Fruit fly (Drosophila melanogaster): Measurements from ENCODE around the gene CG42635.

CG42635 gene

dm6 chr2L:18007635-18008034 is at the start of gene CG42635, which contains the start of gene CG42634:
Gene CG42635 (plus strand): TSS chr2L:18007935.
Gene CG42634 (plus strand): TSS chr2L:18007935.
- no peak for TF ChIP-seq noc (tag; optimal IDR thresholded peaks at IDR 0.05)

- TF ChIP-seq noc (tag; optimal IDR thresholded peaks at IDR 0.05), result no peak
Observed at dm6 chr2L:17958306-17958705, 49.4 kb upstream of the CG42635 start.

dm6 chr2L:17960214-17960613 is 47.5 kb upstream of the CG42635 start:
- TF ChIP-seq noc (tag; optimal IDR thresholded peaks at IDR 0.05), result no peak

dm6 chr2L:17963071-17963567 is 44.6 kb upstream of the CG42635 start, which contains the start of gene CG5674:
Gene CG5674 (plus strand): TSS chr2L:17963379.
- no peak for TF ChIP-seq noc (tag; optimal IDR thresholded peaks at IDR 0.05)

- no peak for TF ChIP-seq noc (tag; optimal IDR thresholded peaks at IDR 0.05)
Observed at dm6 chr2L:17963710-17964109, 44.0 kb upstream of the CG42635 start.

DNA sequence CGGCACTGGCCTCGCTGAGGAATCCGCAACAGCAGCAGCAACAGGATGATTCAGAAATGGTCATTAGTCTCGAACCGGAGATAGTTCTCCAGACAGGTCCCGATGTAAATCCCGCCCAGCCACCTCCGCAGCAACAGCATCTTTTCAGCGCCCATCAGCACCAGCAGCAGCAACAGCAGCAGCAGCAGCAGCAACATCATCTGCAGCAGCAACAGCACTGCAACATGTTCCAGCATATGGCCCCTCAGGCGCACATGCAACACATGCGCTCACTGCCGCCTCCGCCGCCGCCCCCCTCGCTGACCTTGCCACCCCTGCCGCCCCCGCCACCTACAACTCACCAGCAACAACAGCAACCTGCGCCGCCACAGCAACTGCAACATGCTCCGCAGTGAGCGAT is 34.7 kb upstream of the CG42635 start:
- TF ChIP-seq noc (tag; optimal IDR thresholded peaks at IDR 0.05), result no peak

DNA sequence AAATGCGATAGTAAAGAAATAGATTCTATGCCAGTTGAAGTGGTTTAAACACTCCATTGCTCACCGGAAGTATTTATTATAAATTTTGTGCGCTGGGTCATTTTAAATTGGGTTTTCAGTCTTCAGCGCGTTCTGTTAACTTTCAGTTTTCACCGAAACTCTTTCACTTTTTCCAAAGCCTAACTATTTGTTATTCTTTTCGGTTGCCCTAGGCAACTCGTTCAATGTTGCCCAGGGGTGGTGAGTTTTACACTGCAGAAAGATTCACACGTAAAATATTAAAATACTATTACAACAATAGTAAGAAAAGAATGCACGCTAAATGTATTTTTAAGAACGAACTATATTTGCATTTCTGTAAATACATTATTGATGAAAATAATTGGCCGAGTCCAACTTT is 25.4 kb upstream of the CG42635 start, which contains the start of gene btv:
Gene btv, minus strand, starts transcription at position 101 of the 400 bp plus-strand sequence.
- no peak for TF ChIP-seq noc (tag; optimal IDR thresholded peaks at IDR 0.05)

DNA sequence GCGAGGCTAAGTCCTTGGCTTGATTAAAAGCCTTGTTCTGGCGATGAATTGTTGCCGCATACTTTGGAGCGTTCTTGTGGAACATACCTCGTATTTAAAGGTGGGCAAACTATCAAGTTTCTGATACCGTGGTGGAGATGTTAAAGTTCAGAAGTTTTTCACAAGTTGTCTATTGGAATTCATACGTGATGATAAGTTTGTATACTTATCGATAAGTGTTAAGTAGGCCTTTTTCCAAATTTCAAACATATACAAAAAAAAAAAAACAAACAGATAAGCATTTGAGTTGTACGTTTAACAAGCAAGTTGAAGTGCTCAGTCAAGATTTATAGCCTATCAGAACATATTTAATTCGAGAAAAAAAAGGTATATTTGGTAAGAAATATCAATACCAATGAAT is 21.6 kb upstream of the CG42635 start, which contains the start of gene CG5681:
Gene CG5681, plus strand, starts transcription at position 301 of the 400 bp plus-strand sequence.
- no peak for TF ChIP-seq noc (tag; optimal IDR thresholded peaks at IDR 0.05)

dm6 chr2L:17988955-17989354 is 18.8 kb upstream of the CG42635 start:
- TF ChIP-seq noc (tag; optimal IDR thresholded peaks at IDR 0.05), result no peak

dm6 chr2L:17990118-17990517 is 17.6 kb upstream of the CG42635 start, which contains the start of gene Prosbeta5R2:
Gene Prosbeta5R2 (plus strand): TSS chr2L:17990418.
- TF ChIP-seq noc (tag; optimal IDR thresholded peaks at IDR 0.05), result no peak

dm6 chr2L:17990771-17991170 is 17.0 kb upstream of the CG42635 start:
- TF ChIP-seq noc (tag; optimal IDR thresholded peaks at IDR 0.05), result no peak

DNA sequence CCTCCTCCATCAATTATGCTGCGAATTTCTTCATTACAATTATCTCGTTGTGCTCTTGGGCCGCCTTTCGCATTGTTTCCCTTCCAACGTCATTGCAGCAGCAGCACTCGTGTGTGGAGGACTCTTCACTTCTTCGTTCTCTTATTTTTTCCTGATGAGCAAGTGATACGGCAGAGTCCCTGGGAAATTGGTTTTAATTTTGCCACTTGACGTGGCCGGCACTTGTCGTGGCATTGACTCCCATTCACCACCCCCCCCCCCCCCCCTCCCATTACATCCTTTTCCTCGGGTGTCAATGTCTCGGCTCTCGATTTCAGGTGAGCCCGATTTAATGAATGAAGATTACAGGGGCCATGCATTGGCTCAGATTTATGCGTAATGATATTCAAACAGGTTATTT is 5.6 kb upstream of the CG42635 start:
- no peak for TF ChIP-seq noc (tag; optimal IDR thresholded peaks at IDR 0.05)

dm6 chr2L:18003028-18003836 is 4.5 kb upstream of the CG42635 start:
- TF ChIP-seq noc (tag; optimal IDR thresholded peaks at IDR 0.05), result no peak

- no peak for TF ChIP-seq noc (tag; optimal IDR thresholded peaks at IDR 0.05)
Observed at dm6 chr2L:18005481-18005880, 2.3 kb upstream of the CG42635 start.

DNA sequence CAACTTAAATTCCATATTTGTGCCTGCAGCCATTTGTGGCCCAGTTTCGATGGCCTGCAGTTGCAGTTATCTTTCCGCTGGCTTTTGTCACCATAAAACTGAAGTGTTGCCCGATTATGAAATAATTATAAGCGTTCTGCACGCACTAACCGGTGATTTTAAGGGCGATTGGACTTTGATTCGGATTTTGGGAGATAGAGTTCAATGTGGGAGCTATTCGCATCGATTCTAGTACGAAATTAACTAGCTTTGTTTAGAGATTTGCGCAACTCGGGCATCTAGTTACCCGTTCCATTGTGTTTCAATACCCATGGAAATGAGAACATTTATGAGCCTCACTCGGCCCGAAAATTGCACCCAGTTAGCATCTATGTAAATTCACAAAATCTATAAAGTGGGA is 1.4 kb upstream of the CG42635 start, which contains the start of gene CG5693:
Gene CG5693, plus strand, starts transcription at position 301 of the 400 bp plus-strand sequence.
- no peak for TF ChIP-seq noc (tag; optimal IDR thresholded peaks at IDR 0.05)

DNA sequence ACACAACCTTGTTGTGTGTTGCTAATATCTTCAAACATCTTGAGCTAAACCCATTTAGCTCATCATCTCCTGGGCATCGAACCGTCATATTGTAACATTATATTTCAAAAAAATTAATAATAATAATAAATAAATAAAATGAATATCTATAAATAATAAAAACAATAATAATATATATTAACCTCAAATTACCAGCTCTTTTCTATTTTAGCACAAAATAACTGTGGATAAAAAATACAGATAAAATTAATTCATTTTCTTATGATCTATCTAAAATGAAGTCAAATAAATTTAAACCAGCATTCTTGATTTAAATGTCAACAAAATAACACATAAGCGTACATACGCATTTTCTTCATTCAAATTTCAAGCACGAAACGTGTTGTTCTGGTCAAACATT is 675 bp upstream of the CG42635 start, which contains the start of gene CG42659:
Gene CG42659, plus strand, starts transcription at position 301 of the 400 bp plus-strand sequence.
- TF ChIP-seq noc (tag; optimal IDR thresholded peaks at IDR 0.05), result no peak

DNA sequence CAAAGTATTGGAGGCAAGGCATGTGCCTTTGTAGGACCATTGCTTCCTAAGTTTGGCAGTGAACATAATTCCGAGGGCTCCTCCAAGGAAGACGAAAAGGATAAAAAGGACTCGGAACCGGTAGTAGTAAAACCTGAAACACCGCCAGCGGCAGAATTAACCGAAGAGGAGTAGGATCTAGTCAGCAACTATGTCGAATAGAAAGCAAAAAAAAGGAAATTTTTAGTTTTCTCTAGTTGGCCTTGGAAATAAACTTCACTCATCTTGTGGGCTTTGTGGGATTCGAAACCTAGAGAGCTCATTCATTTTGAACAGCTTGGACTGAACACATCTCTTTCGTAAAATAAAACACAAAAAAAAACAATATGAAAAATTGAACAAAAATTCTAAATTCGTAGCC is 918 bp downstream of the CG42635 start, which contains the start of gene CG31740:
Gene CG31740, plus strand, starts transcription at position 301 of the 400 bp plus-strand sequence.
- no peak for TF ChIP-seq noc (tag; optimal IDR thresholded peaks at IDR 0.05)
